Fruit fly (Drosophila melanogaster) S2 (cell line): ENCODE results near the gene Nf-YA.

Experiments
- CG8478 ChIP-seq: fragments of >200 bp; optimal IDR thresholded peaks from 2 replicates; lab custom pipeline; 2018
- CTCF ChIP-seq, 2 experiments: fragments of >200 bp; optimal IDR thresholded peaks; 2 replicates each; lab custom pipeline; 2018

dm6 chr3L:9423757-9424527, 18.1 kb downstream of the Nf-YA start:
- TF ChIP-seq CG8478 (lab: Kevin White, UChicago), result no peak
- TF ChIP-seq CTCF (optimal IDR thresholded peaks at IDR 0.05; lab: Kevin White, UChicago), result no peak
